Worm (Caenorhabditis elegans) whole organism, young adult: ENCODE measurements around the gene Y44A6D.1.

Experiments used
- B0261.1 ChIP-seq: sonication (generic microtip); optimal IDR thresholded peaks from 2 replicates; lab custom pipeline; 2016; ENCODE audit warnings: mild to moderate bottlenecking, missing genetic modification characterization, moderate library complexity, missing compliant biosample characterization
- C06A6.2 ChIP-seq: fragments of 200-800 bp; sonication (Bioruptor generic); conservative IDR thresholded peaks from 2 replicates; pipeline ENCODE4 v1.3.6; 2022; ENCODE audit warnings: missing genetic modification characterization, missing compliant biosample characterization
- C17E4.6 ChIP-seq: fragments of 200-800 bp; sonication (Bioruptor generic); IDR thresholded peaks from 2 replicates; pipeline ENCODE4 v1.3.6; 2022; ENCODE audit warnings: missing genetic modification reagents, missing genetic modification characterization, missing compliant biosample characterization
- D2030.7 ChIP-seq: fragments of 200-800 bp; sonication (Bioruptor generic); IDR thresholded peaks from 2 replicates; pipeline ENCODE4 v1.3.6; 2022; ENCODE audit warnings: missing genetic modification reagents, missing genetic modification characterization, missing compliant biosample characterization
- F49E8.2 ChIP-seq: sonication (generic microtip); optimal IDR thresholded peaks from 3 replicates; lab custom pipeline; 2017; ENCODE audit warnings: missing genetic modification characterization, mild to moderate bottlenecking, missing compliant biosample characterization, antibody characterized with exemption, moderate library complexity; ENCODE audit not compliant: insufficient read depth
- F52B5.7 ChIP-seq: sonication (generic microtip); optimal IDR thresholded peaks from 2 replicates; lab custom pipeline; 2016; ENCODE audit warnings: mild to moderate bottlenecking, missing genetic modification characterization, missing compliant biosample characterization
- F55B11.4 ChIP-seq: sonication (generic microtip); optimal IDR thresholded peaks from 2 replicates; lab custom pipeline; 2016; ENCODE audit warnings: missing compliant biosample characterization, missing genetic modification characterization, borderline replicate concordance; ENCODE audit not compliant: insufficient read depth
- F57A8.1 ChIP-seq: fragments of 200-800 bp; sonication (Bioruptor generic); optimal IDR thresholded peaks from 2 replicates; lab custom pipeline; 2018; ENCODE audit warnings: mild to moderate bottlenecking, missing genetic modification characterization, moderate library complexity, missing compliant biosample characterization
- T07F8.4 ChIP-seq: sonication (generic microtip); optimal IDR thresholded peaks from 2 replicates; lab custom pipeline; 2016; ENCODE audit warnings: mild to moderate bottlenecking, missing genetic modification characterization, moderate library complexity, missing compliant biosample characterization
- Y67H2A.10 ChIP-seq: fragments of 200-800 bp; sonication (Bioruptor generic); conservative IDR thresholded peaks from 2 replicates; pipeline ENCODE4 v1.3.6; 2022; ENCODE audit warnings: missing genetic modification reagents, missing genetic modification characterization, missing compliant biosample characterization
- ama-1 ChIP-seq, 3 experiments: fragments of 150-350 bp in 1 of 3; sonication (generic microtip) in 2 of 3; optimal IDR thresholded peaks; 2 replicates each; lab custom pipeline; 2014 to 2018; ENCODE audit warnings: missing biosample characterization in 2 of 3, missing genetic modification characterization in 2 of 3, missing genetic modification reagents in 2 of 3
- attf-3 ChIP-seq: fragments of 200-800 bp; sonication (Bioruptor generic); conservative IDR thresholded peaks from 2 replicates; pipeline ENCODE4 v1.3.6; 2022; ENCODE audit warnings: missing genetic modification reagents, missing genetic modification characterization, missing compliant biosample characterization
- attf-5 ChIP-seq: fragments of 200-800 bp; sonication (Bioruptor generic); optimal IDR thresholded peaks from 2 replicates; lab custom pipeline; 2018; ENCODE audit warnings: mild to moderate bottlenecking, missing genetic modification characterization, missing compliant biosample characterization
- ccch-3 ChIP-seq: fragments of 200-800 bp; sonication (Bioruptor generic); optimal IDR thresholded peaks from 2 replicates; lab custom pipeline; 2018; ENCODE audit warnings: mild to moderate bottlenecking, missing genetic modification characterization, missing compliant biosample characterization
- ceh-27 ChIP-seq: fragments of 200-800 bp; sonication (Bioruptor generic); optimal IDR thresholded peaks from 2 replicates; lab custom pipeline; 2018; ENCODE audit warnings: mild to moderate bottlenecking, missing genetic modification characterization, moderate library complexity, missing compliant biosample characterization
- ceh-58 ChIP-seq: fragments of 200-800 bp; sonication (Bioruptor generic); IDR thresholded peaks from 2 replicates; pipeline ENCODE4 v1.3.6; 2022; ENCODE audit warnings: missing genetic modification characterization, missing compliant biosample characterization
- die-1 ChIP-seq: sonication (generic microtip); optimal IDR thresholded peaks from 2 replicates; lab custom pipeline; 2016; ENCODE audit warnings: missing genotype, mild to moderate bottlenecking, missing genetic modification characterization, missing compliant biosample characterization
- dox-1 ChIP-seq: fragments of 200-800 bp; sonication (Bioruptor generic); IDR thresholded peaks from 2 replicates; pipeline ENCODE4 v1.3.6; 2022; ENCODE audit warnings: missing genetic modification reagents, missing genetic modification characterization, missing compliant biosample characterization
- dpff-1 ChIP-seq: sonication (generic microtip); optimal IDR thresholded peaks from 2 replicates; lab custom pipeline; 2017; ENCODE audit warnings: mild to moderate bottlenecking, missing genetic modification characterization, missing compliant biosample characterization
- ekl-4 ChIP-seq: fragments of 200-800 bp; sonication (Bioruptor generic); IDR thresholded peaks from 2 replicates; pipeline ENCODE4 v1.3.6; 2022; ENCODE audit warnings: missing genetic modification reagents, missing genetic modification characterization, missing compliant biosample characterization
- gei-17 ChIP-seq: fragments of 200-800 bp; sonication (Bioruptor generic); optimal IDR thresholded peaks from 2 replicates; lab custom pipeline; 2018; ENCODE audit warnings: mild to moderate bottlenecking, missing genetic modification characterization, missing compliant biosample characterization
- hmg-20 ChIP-seq: fragments of 200-800 bp; sonication (Bioruptor generic); IDR thresholded peaks from 2 replicates; pipeline ENCODE4 v1.3.6; 2022; ENCODE audit warnings: missing genetic modification reagents, missing genetic modification characterization, missing compliant biosample characterization
- hsf-1 ChIP-seq: fragments of 200-800 bp; sonication (Bioruptor generic); IDR thresholded peaks from 2 replicates; pipeline ENCODE4 v1.3.6; 2022; ENCODE audit warnings: missing genetic modification reagents, missing genetic modification characterization, missing compliant biosample characterization
- lag-1 ChIP-seq: fragments of 200-800 bp; sonication (Bioruptor generic); IDR thresholded peaks from 2 replicates; pipeline ENCODE4 v1.3.6; 2022; ENCODE audit warnings: missing genetic modification reagents, missing genetic modification characterization, missing compliant biosample characterization
- lin-35 ChIP-seq, 3 experiments: fragments of 150-350 bp in 2 of 3; sonication (generic microtip) in 1 of 3; optimal IDR thresholded peaks; 2 replicates each; lab custom pipeline; 2014 to 2018; ENCODE audit warnings: missing biosample characterization in 3 of 3, missing genetic modification characterization in 3 of 3, missing genetic modification reagents in 3 of 3
- lin-40 ChIP-seq: sonication (generic microtip); optimal IDR thresholded peaks from 2 replicates; lab custom pipeline; 2016; ENCODE audit warnings: missing genetic modification characterization, mild to moderate bottlenecking, missing compliant biosample characterization, missing genotype, missing genetic modification reagents
- lir-1 ChIP-seq: fragments of 200-800 bp; sonication (Bioruptor generic); conservative IDR thresholded peaks from 2 replicates; pipeline ENCODE4 v1.3.6; 2022; ENCODE audit warnings: missing genetic modification reagents, missing genetic modification characterization, missing compliant biosample characterization
- lsy-27 ChIP-seq: sonication (generic microtip); optimal IDR thresholded peaks from 2 replicates; lab custom pipeline; 2017; ENCODE audit warnings: missing genetic modification characterization, mild to moderate bottlenecking, missing compliant biosample characterization, antibody characterized with exemption, missing genotype, borderline replicate concordance; ENCODE audit not compliant: insufficient read depth
- madf-10 ChIP-seq: sonication (generic microtip); optimal IDR thresholded peaks from 2 replicates; lab custom pipeline; 2016; ENCODE audit warnings: mild to moderate bottlenecking, missing genetic modification characterization, missing compliant biosample characterization
- madf-3 ChIP-seq: fragments of 200-800 bp; sonication (Bioruptor generic); IDR thresholded peaks from 2 replicates; pipeline ENCODE4 v1.3.6; 2022; ENCODE audit warnings: missing genetic modification reagents, missing genetic modification characterization, missing compliant biosample characterization
- madf-6 ChIP-seq: fragments of 200-800 bp; sonication (Bioruptor generic); IDR thresholded peaks from 2 replicates; pipeline ENCODE4 v1.3.6; 2022; ENCODE audit warnings: missing genetic modification reagents, missing genetic modification characterization, missing compliant biosample characterization
- mel-28 ChIP-seq: sonication (generic microtip); optimal IDR thresholded peaks from 2 replicates; lab custom pipeline; 2016; ENCODE audit warnings: borderline replicate concordance, mild to moderate bottlenecking, missing genetic modification characterization, missing compliant biosample characterization
- mes-4 ChIP-seq: sonication (generic microtip); optimal IDR thresholded peaks from 2 replicates; lab custom pipeline; 2016; ENCODE audit warnings: missing genotype, missing genetic modification characterization, missing compliant biosample characterization
- mxl-1 ChIP-seq: sonication (generic microtip); optimal IDR thresholded peaks from 2 replicates; lab custom pipeline; 2016; ENCODE audit warnings: missing genetic modification characterization, missing compliant biosample characterization
- nfya-1 ChIP-seq: sonication (generic microtip); optimal IDR thresholded peaks from 2 replicates; lab custom pipeline; 2017; ENCODE audit warnings: antibody characterized with exemption, missing compliant biosample characterization, missing genetic modification characterization, borderline replicate concordance; ENCODE audit not compliant: insufficient read depth
- nhr-179 ChIP-seq: sonication (generic microtip); optimal IDR thresholded peaks from 2 replicates; lab custom pipeline; 2016; ENCODE audit warnings: mild to moderate bottlenecking, missing genetic modification characterization, missing compliant biosample characterization
- nhr-90 ChIP-seq: sonication (generic microtip); optimal IDR thresholded peaks from 2 replicates; lab custom pipeline; 2016; ENCODE audit warnings: missing genotype, mild to moderate bottlenecking, missing genetic modification characterization, missing compliant biosample characterization
- pha-4 ChIP-seq: fragments of 150-350 bp; sonication (generic microtip); optimal IDR thresholded peaks from 2 replicates; lab custom pipeline; 2014; ENCODE audit warnings: missing biosample characterization, missing genetic modification reagents, missing genetic modification characterization
- rcor-1 ChIP-seq: fragments of 200-800 bp; sonication (Bioruptor generic); IDR thresholded peaks from 2 replicates; pipeline ENCODE4 v1.3.6; 2022; ENCODE audit warnings: missing genetic modification reagents, missing genetic modification characterization, missing compliant biosample characterization
- rec-8 ChIP-seq, 2 experiments: sonication (generic microtip); optimal IDR thresholded peaks; 2 replicates each; lab custom pipeline; 2016; ENCODE audit warnings: mild to moderate bottlenecking in 2 of 2, missing genetic modification characterization in 2 of 2, missing genetic modification reagents in 2 of 2, missing genotype in 2 of 2, missing biosample characterization in 1 of 2, missing compliant biosample characterization in 1 of 2, moderate library complexity in 1 of 2
- snpc-3.4 ChIP-seq: sonication (generic microtip); optimal IDR thresholded peaks from 2 replicates; lab custom pipeline; 2017; ENCODE audit warnings: missing genetic modification characterization, mild to moderate bottlenecking, missing compliant biosample characterization, antibody characterized with exemption, moderate library complexity, missing genotype, missing genetic modification reagents
- somi-1 ChIP-seq: fragments of 200-800 bp; sonication (Bioruptor generic); optimal IDR thresholded peaks from 2 replicates; lab custom pipeline; 2018; ENCODE audit warnings: mild to moderate bottlenecking, missing genetic modification characterization, missing compliant biosample characterization
- tbp1 ChIP-seq: fragments of 200-800 bp; sonication (Bioruptor generic); optimal IDR thresholded peaks from 2 replicates; lab custom pipeline; 2018; ENCODE audit warnings: mild to moderate bottlenecking, missing genetic modification characterization, missing compliant biosample characterization
- tlf-1 ChIP-seq: fragments of 200-800 bp; sonication (Bioruptor generic); optimal IDR thresholded peaks from 2 replicates; lab custom pipeline; 2018; ENCODE audit warnings: mild to moderate bottlenecking, missing genetic modification characterization, missing compliant biosample characterization
- zfh-2 ChIP-seq: fragments of 200-800 bp; sonication (Bioruptor generic); conservative IDR thresholded peaks from 2 replicates; pipeline ENCODE4 v1.3.6; 2022; ENCODE audit warnings: missing genetic modification reagents, missing genetic modification characterization, missing compliant biosample characterization
- ztf-25 ChIP-seq: fragments of 200-800 bp; sonication (Bioruptor generic); IDR thresholded peaks from 2 replicates; pipeline ENCODE4 v1.3.6; 2022; ENCODE audit warnings: missing genetic modification reagents, missing genetic modification characterization, missing compliant biosample characterization
- ztf-3 ChIP-seq: fragments of 200-800 bp; sonication (Bioruptor generic); optimal IDR thresholded peaks from 2 replicates; lab custom pipeline; 2018; ENCODE audit warnings: mild to moderate bottlenecking, missing genetic modification characterization, missing compliant biosample characterization
- ztf-6 ChIP-seq: fragments of 200-800 bp; sonication (Bioruptor generic); IDR thresholded peaks from 2 replicates; pipeline ENCODE4 v1.3.6; 2022; ENCODE audit warnings: missing genetic modification reagents, missing genetic modification characterization, missing compliant biosample characterization

The Y44A6D.1 gene

DNA sequence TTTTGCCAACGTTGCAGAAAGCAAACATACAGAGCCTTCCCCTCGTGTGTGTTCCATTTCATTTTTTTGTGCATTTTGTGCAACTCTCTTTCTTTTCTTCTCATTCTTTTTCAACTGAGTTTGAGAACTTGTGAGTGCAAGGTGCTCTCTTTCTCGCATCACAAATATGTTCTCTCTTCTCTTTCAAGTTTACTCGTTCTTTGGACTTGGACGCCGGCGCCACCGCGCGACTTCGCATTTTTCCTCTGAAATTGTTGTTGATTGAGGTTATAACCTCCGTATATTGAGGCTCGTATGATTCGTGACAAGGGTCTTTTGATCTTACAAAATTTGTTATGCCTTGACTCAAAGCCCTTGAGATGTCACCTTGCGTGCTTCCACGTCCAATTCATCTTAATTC, 13.1 kb downstream of the Y44A6D.1 start:
- TF ChIP-seq ama-1 (optimal IDR thresholded peaks at IDR 0.05; lab: Kevin White, UChicago) (peak; percentile 60), ama-1 (GFP tag; optimal IDR thresholded peaks at IDR 0.05; lab: Kevin White, UChicago) (no peak), ztf-3 (no peak), attf-5 (GFP tag; lab: Kevin White, UChicago) (peak; percentile 10), B0261.1 (tag; lab: Kevin White, UChicago) (no peak), dpff-1 (no peak), nfya-1 (tag; lab: Kevin White, UChicago) (no peak), snpc-3.4 (tag; lab: Kevin White, UChicago) (no peak), nhr-90 (tag; lab: Kevin White, UChicago) (peak; percentile 17), dox-1 (GFP tag; lab: Robert Waterston, UW) (peak; percentile 27; the same call in 1 of the 2 replicates), madf-6 (GFP tag; lab: Robert Waterston, UW) (peak; percentile 31; the same call in 1 of the 2 replicates), hmg-20 (GFP tag; lab: Robert Waterston, UW) (no peak), ceh-27 (GFP tag; lab: Kevin White, UChicago) (peak; percentile 81), lsy-27 (tag; lab: Kevin White, UChicago) (no peak), lir-1 (no peak), mxl-1 (no peak), madf-3 (peak; percentile 69; the same call in 1 of the 2 replicates), nhr-179 (no peak), C06A6.2 (GFP tag; lab: Robert Waterston, UW) (no peak), ztf-6 (GFP tag; lab: Robert Waterston, UW) (no peak), F55B11.4 (tag; lab: Kevin White, UChicago) (no peak), D2030.7 (no peak), madf-10 (tag; lab: Kevin White, UChicago) (peak; percentile 99), rcor-1 (GFP tag; lab: Robert Waterston, UW) (no peak), zfh-2 (GFP tag; lab: Robert Waterston, UW) (no peak), die-1 (tag; lab: Kevin White, UChicago) (no peak), ccch-3 (GFP tag; lab: Kevin White, UChicago) (no peak), lag-1 (GFP tag; lab: Robert Waterston, UW) (no peak), rec-8 (tag; optimal IDR thresholded peaks at IDR 0.05; lab: Kevin White, UChicago) (no peak), ekl-4 (GFP tag; lab: Robert Waterston, UW) (no peak; the same call in 1 of the 2 replicates), ztf-25 (GFP tag; lab: Robert Waterston, UW) (no peak), T07F8.4 (tag; lab: Kevin White, UChicago) (no peak), hsf-1 (no peak), lin-40 (tag; lab: Kevin White, UChicago) (peak; percentile 58), pha-4 (tag; lab: Kevin White, UChicago) (no peak), tbp1 (GFP tag; lab: Kevin White, UChicago) (peak; percentile 40), lin-35 (GFP tag; optimal IDR thresholded peaks at IDR 0.05; lab: Kevin White, UChicago) (no peak), attf-3 (no peak), ceh-58 (GFP tag; lab: Robert Waterston, UW) (no peak), F57A8.1 (GFP tag; lab: Kevin White, UChicago) (no peak), somi-1 (GFP tag; lab: Kevin White, UChicago) (no peak), mes-4 (tag; lab: Kevin White, UChicago) (no peak), mel-28 (tag; lab: Kevin White, UChicago) (no peak), F52B5.7 (tag; lab: Kevin White, UChicago) (no peak), C17E4.6 (GFP tag; lab: Robert Waterston, UW) (no peak), Y67H2A.10 (no peak), tlf-1 (GFP tag; lab: Kevin White, UChicago) (no peak), F49E8.2 (tag; lab: Kevin White, UChicago) (no peak), gei-17 (GFP tag; lab: Kevin White, UChicago) (no peak)
